Worm (Caenorhabditis elegans) whole organism, L3 larva: ENCODE results near the gene rpn-6.2.

Experiments used
- ceh-82 ChIP-seq: fragments of 150-350 bp; optimal IDR thresholded peaks from 2 replicates; lab custom pipeline; 2014; ENCODE audit warnings: missing biosample characterization, missing genetic modification characterization
- daf-12 ChIP-seq: fragments of 150-350 bp; optimal IDR thresholded peaks from 2 replicates; lab custom pipeline; 2014; ENCODE audit warnings: missing biosample characterization, missing genetic modification reagents, missing genetic modification characterization
- egl-27 ChIP-seq: sonication (generic microtip); optimal IDR thresholded peaks from 4 replicates; lab custom pipeline; 2017; ENCODE audit warnings: missing biosample characterization, missing genetic modification reagents, missing genetic modification characterization
- fkh-10 ChIP-seq: sonication (generic microtip); optimal IDR thresholded peaks from 2 replicates; lab custom pipeline; 2017; ENCODE audit warnings: missing biosample characterization, missing genetic modification reagents, missing genetic modification characterization
- jun-1 ChIP-seq: fragments of 150-350 bp; optimal IDR thresholded peaks from 2 replicates; lab custom pipeline; 2014; ENCODE audit warnings: missing biosample characterization, missing genetic modification reagents, missing genetic modification characterization
- nhr-12 ChIP-seq: fragments of 150-350 bp; optimal IDR thresholded peaks from 2 replicates; lab custom pipeline; 2014; ENCODE audit warnings: missing biosample characterization, missing genetic modification characterization
- nhr-237 ChIP-seq: fragments of 150-350 bp; optimal IDR thresholded peaks from 2 replicates; lab custom pipeline; 2014; ENCODE audit warnings: missing biosample characterization, missing genetic modification characterization
- nhr-77 ChIP-seq: fragments of 150-350 bp; optimal IDR thresholded peaks from 2 replicates; lab custom pipeline; 2014; ENCODE audit warnings: missing biosample characterization, missing genetic modification characterization
- tbx-2 ChIP-seq: sonication (generic microtip); optimal IDR thresholded peaks from 2 replicates; lab custom pipeline; 2016; ENCODE audit warnings: mild to moderate bottlenecking, missing genetic modification characterization, missing compliant biosample characterization
- unc-39 ChIP-seq: sonication (generic microtip); optimal IDR thresholded peaks from 4 replicates; lab custom pipeline; 2017; ENCODE audit warnings: missing biosample characterization, missing genetic modification characterization
- zag-1 ChIP-seq: fragments of 150-350 bp; optimal IDR thresholded peaks from 2 replicates; lab custom pipeline; 2014; ENCODE audit warnings: missing biosample characterization, missing genetic modification characterization
- ztf-4 ChIP-seq: fragments of 150-350 bp; optimal IDR thresholded peaks from 2 replicates; lab custom pipeline; 2014; ENCODE audit warnings: missing biosample characterization, missing genetic modification characterization

DNA sequence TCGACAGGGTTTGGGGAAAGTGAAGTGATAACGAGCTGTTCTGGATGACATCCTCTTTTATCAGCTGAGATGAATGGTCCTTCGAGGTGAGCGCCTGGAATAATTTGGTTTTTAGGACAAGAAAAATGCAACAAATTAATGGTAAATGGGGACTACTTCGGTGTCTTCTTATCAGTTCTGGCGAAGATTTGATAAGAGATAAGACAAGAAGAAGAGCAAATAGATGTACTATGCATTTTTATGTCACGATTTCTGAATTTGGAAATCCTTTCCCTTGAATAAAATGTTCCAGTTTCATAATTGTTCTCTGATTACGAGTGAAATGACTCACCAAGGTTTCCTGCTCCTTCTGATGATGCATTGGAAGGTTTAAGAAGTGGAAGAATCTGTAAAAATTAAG lies 4.0 kb downstream of the rpn-6.2 start:
- TF ChIP-seq egl-27 (no peak), unc-39 (no peak), nhr-237 (tag; lab: Kevin White, UChicago) (no peak), tbx-2 (tag; lab: Kevin White, UChicago) (no peak), nhr-12 (tag; lab: Kevin White, UChicago) (no peak), nhr-77 (tag; lab: Kevin White, UChicago) (no peak), ztf-4 (no peak), daf-12 (tag; lab: Kevin White, UChicago) (no peak), jun-1 (no peak), ceh-82 (tag; lab: Kevin White, UChicago) (no peak), zag-1 (tag; lab: Kevin White, UChicago) (no peak), fkh-10 (GFP tag; lab: Kevin White, UChicago) (no peak)
